Fruit fly (Drosophila melanogaster) whole organism, wandering third instar larva: ENCODE measurements around the gene CG2120.
A peak's percentile ranks its signal among the peaks of the same experiment; 100 is the strongest.

ENCODE experiments used
- Abd-B ChIP-seq: fragments of >200 bp; optimal IDR thresholded peaks from 2 replicates; lab custom pipeline; 2017; ENCODE audit warnings: missing biosample characterization, missing genetic modification characterization
- CG9705 ChIP-seq: fragments of 200-800 bp; sonication (Bioruptor generic); optimal IDR thresholded peaks from 2 replicates; lab custom pipeline; 2018; ENCODE audit warnings: missing biosample characterization, mild to moderate bottlenecking, missing genetic modification characterization
- CrebA ChIP-seq: fragments of 200-800 bp; sonication (Bioruptor generic); optimal IDR thresholded peaks from 2 replicates; lab custom pipeline; 2016; ENCODE audit warnings: missing biosample characterization, mild to moderate bottlenecking, missing genetic modification characterization, borderline replicate concordance
- Dfd ChIP-seq: fragments of >200 bp; optimal IDR thresholded peaks from 2 replicates; lab custom pipeline; 2017; ENCODE audit warnings: missing biosample characterization, missing genetic modification characterization
- Dif ChIP-seq: fragments of 200-275, 200-300 bp; sonication (Bioruptor generic); optimal IDR thresholded peaks from 2 replicates; lab custom pipeline; 2018; ENCODE audit warnings: missing biosample characterization, missing genetic modification characterization; ENCODE audit not compliant: partially characterized antibody
- GATAd ChIP-seq: sonication (Bioruptor generic); optimal IDR thresholded peaks from 2 replicates; lab custom pipeline; 2016; ENCODE audit warnings: missing biosample characterization, missing genetic modification characterization
- HLH106 ChIP-seq: fragments of 200-800 bp; optimal IDR thresholded peaks from 3 replicates; lab custom pipeline; 2019; ENCODE audit warnings: missing biosample characterization, mild to moderate bottlenecking, missing genetic modification characterization, moderate library complexity
- Hnf4 ChIP-seq: fragments of 200-800 bp; sonication (Bioruptor generic); optimal IDR thresholded peaks from 2 replicates; lab custom pipeline; 2016; ENCODE audit warnings: missing biosample characterization, mild to moderate bottlenecking, missing genetic modification characterization
- Jra ChIP-seq: sonication (Bioruptor generic); optimal IDR thresholded peaks from 2 replicates; lab custom pipeline; 2016; ENCODE audit warnings: missing biosample characterization, missing genetic modification characterization
- Mio ChIP-seq: sonication (Bioruptor generic); optimal IDR thresholded peaks from 2 replicates; lab custom pipeline; 2016; ENCODE audit warnings: missing biosample characterization, missing genetic modification characterization
- Myc ChIP-seq: fragments of >200 bp; optimal IDR thresholded peaks from 2 replicates; lab custom pipeline; 2017
- N ChIP-seq: fragments of >200 bp; optimal IDR thresholded peaks from 2 replicates; lab custom pipeline; 2018; ENCODE audit warnings: missing biosample characterization, missing external identifiers, missing genetic modification characterization
- OdsH ChIP-seq: fragments of 200-800 bp; sonication (Bioruptor generic); optimal IDR thresholded peaks from 2 replicates; lab custom pipeline; 2016; ENCODE audit warnings: missing biosample characterization, mild to moderate bottlenecking, missing genetic modification characterization
- Rel ChIP-seq, 2 experiments: fragments of 200-800 bp; sonication (Bioruptor generic) in 1 of 2; optimal IDR thresholded peaks; 2 replicates in 1 of 2; 3 replicates in 1 of 2; lab custom pipeline; 2016 to 2019; ENCODE audit warnings: mild to moderate bottlenecking in 2 of 2, missing biosample characterization in 2 of 2, missing genetic modification characterization in 2 of 2, moderate library complexity in 1 of 2
- Sp1 ChIP-seq: fragments of 200-800 bp; sonication (Bioruptor generic); optimal IDR thresholded peaks from 3 replicates; lab custom pipeline; 2019; ENCODE audit warnings: missing biosample characterization, mild to moderate bottlenecking, missing genetic modification characterization, moderate library complexity
- br ChIP-seq: fragments of 200-800 bp; sonication (Bioruptor generic); optimal IDR thresholded peaks from 2 replicates; lab custom pipeline; 2016; ENCODE audit warnings: missing biosample characterization, missing genetic modification characterization
- brk ChIP-seq: fragments of 200-800 bp; sonication (Bioruptor generic); optimal IDR thresholded peaks from 2 replicates; lab custom pipeline; 2016; ENCODE audit warnings: missing biosample characterization, mild to moderate bottlenecking, missing genetic modification characterization
- dl ChIP-seq, 2 experiments: fragments of 175-275, 200-275 bp in 1 of 2; fragments of 200-275 bp in 1 of 2; sonication (Bioruptor generic); optimal IDR thresholded peaks; lab custom pipeline; 2018; ENCODE audit warnings: mild to moderate bottlenecking in 2 of 2, missing biosample characterization in 2 of 2, missing genetic modification characterization in 2 of 2, moderate library complexity in 2 of 2; ENCODE audit not compliant: partially characterized antibody in 2 of 2, insufficient read depth in 1 of 2
- dmrt93B ChIP-seq: fragments of 200-800 bp; sonication (Bioruptor generic); optimal IDR thresholded peaks from 2 replicates; lab custom pipeline; 2018; ENCODE audit warnings: missing biosample characterization, mild to moderate bottlenecking, missing genetic modification characterization
- dsf ChIP-seq: sonication (Bioruptor generic); optimal IDR thresholded peaks from 2 replicates; lab custom pipeline; 2016; ENCODE audit warnings: missing biosample characterization, missing genetic modification characterization, borderline replicate concordance
- ey ChIP-seq: fragments of 200-800 bp; sonication (Bioruptor generic); optimal IDR thresholded peaks from 2 replicates; lab custom pipeline; 2016; ENCODE audit warnings: missing biosample characterization, missing genetic modification characterization
- foxo ChIP-seq, 2 experiments: fragments of 200-800 bp; sonication (Bioruptor generic); optimal IDR thresholded peaks; 2 replicates in 1 of 2; 3 replicates in 1 of 2; lab custom pipeline; 2016 to 2017; ENCODE audit warnings: missing biosample characterization in 2 of 2, missing genetic modification characterization in 2 of 2
- fru ChIP-seq: fragments of 200-800 bp; sonication (Bioruptor generic); optimal IDR thresholded peaks from 3 replicates; lab custom pipeline; 2016; ENCODE audit warnings: missing biosample characterization, mild to moderate bottlenecking, missing genetic modification characterization
- h ChIP-seq: fragments of 200-800 bp; sonication (Bioruptor generic); optimal IDR thresholded peaks from 3 replicates; lab custom pipeline; 2016; ENCODE audit warnings: missing biosample characterization, mild to moderate bottlenecking, missing genetic modification characterization
- lola ChIP-seq: fragments of >200 bp; optimal IDR thresholded peaks from 2 replicates; lab custom pipeline; 2017; ENCODE audit warnings: missing biosample characterization, missing genetic modification characterization
- psq ChIP-seq: fragments of 200-800 bp; sonication (Bioruptor generic); optimal IDR thresholded peaks from 3 replicates; lab custom pipeline; 2017; ENCODE audit warnings: missing biosample characterization, mild to moderate bottlenecking, missing genetic modification characterization, moderate library complexity
- rgr ChIP-seq: fragments of 200-800 bp; sonication (Bioruptor generic); optimal IDR thresholded peaks from 3 replicates; lab custom pipeline; 2016; ENCODE audit warnings: missing biosample characterization, mild to moderate bottlenecking, missing genetic modification characterization
- sage ChIP-seq: fragments of 200-800 bp; sonication (Bioruptor generic); optimal IDR thresholded peaks from 2 replicates; lab custom pipeline; 2016; ENCODE audit warnings: missing biosample characterization, mild to moderate bottlenecking, missing genetic modification characterization
- sv ChIP-seq: fragments of 200-800 bp; sonication (Bioruptor generic); optimal IDR thresholded peaks from 3 replicates; lab custom pipeline; 2016; ENCODE audit warnings: missing biosample characterization, missing genetic modification characterization
- tai ChIP-seq: sonication (Bioruptor generic); optimal IDR thresholded peaks from 2 replicates; lab custom pipeline; 2016; ENCODE audit warnings: missing biosample characterization, missing genetic modification characterization
- usp ChIP-seq: fragments of >200 bp; optimal IDR thresholded peaks from 2 replicates; lab custom pipeline; 2017; ENCODE audit warnings: missing biosample characterization, missing genetic modification characterization
- woc ChIP-seq: sonication (Bioruptor generic); optimal IDR thresholded peaks from 2 replicates; lab custom pipeline; 2016; ENCODE audit warnings: missing biosample characterization, mild to moderate bottlenecking, missing genetic modification characterization

Gene CG2120

dm6 chrX:8131693-8132313 lies 3.8 kb upstream of the CG2120 start, which contains the start of gene CG10958:
Gene CG10958 (plus strand): TSS chrX:8132285.
- no peak for TF ChIP-seq dl (GFP tag; optimal IDR thresholded peaks at IDR 0.05; lab: Kevin White, UChicago; ENCODE audit: insufficient read depth in 1 of 2, partially characterized antibody in 2 of 2)
- TF ChIP-seq br (GFP tag; lab: Kevin White, UChicago) = peak; percentile 60
- no peak for TF ChIP-seq dsf (GFP tag; lab: Kevin White, UChicago)
- TF ChIP-seq sage = peak; percentile 32
- no peak for TF ChIP-seq Dfd (GFP tag; lab: Kevin White, UChicago)
- TF ChIP-seq HLH106 (tag; lab: Kevin White, UChicago) = peak; percentile 47
- no peak for TF ChIP-seq lola (GFP tag; lab: Kevin White, UChicago)
- TF ChIP-seq woc (GFP tag; lab: Kevin White, UChicago) = no peak
- TF ChIP-seq foxo (GFP tag; optimal IDR thresholded peaks at IDR 0.05; lab: Kevin White, UChicago) = peak in 1 of 2 experiments; percentile 81
- peak; percentile 54 for TF ChIP-seq Sp1 (GFP tag; lab: Kevin White, UChicago)
- TF ChIP-seq Dif = no peak
- no peak for TF ChIP-seq Abd-B (GFP tag; lab: Kevin White, UChicago)
- TF ChIP-seq CG9705 (GFP tag; lab: Kevin White, UChicago) = no peak
- TF ChIP-seq Myc = peak; percentile 23
- TF ChIP-seq GATAd (GFP tag; lab: Kevin White, UChicago) = peak; percentile 35
- no peak for TF ChIP-seq usp (GFP tag; lab: Kevin White, UChicago)
- TF ChIP-seq sv = no peak
- TF ChIP-seq ey (GFP tag; lab: Kevin White, UChicago) = peak; percentile 46
- no peak for TF ChIP-seq tai (GFP tag; lab: Kevin White, UChicago)
- TF ChIP-seq CrebA (GFP tag; lab: Kevin White, UChicago) = no peak
- peak; percentile 75 for TF ChIP-seq OdsH (GFP tag; lab: Kevin White, UChicago)
- peak; percentile 67 for TF ChIP-seq psq (GFP tag; lab: Kevin White, UChicago)
- peak; percentile 65 for TF ChIP-seq fru (GFP tag; lab: Kevin White, UChicago)
- TF ChIP-seq Hnf4 (GFP tag; lab: Kevin White, UChicago) = peak; percentile 76
- peak; percentile 79 for TF ChIP-seq h
- peak; percentile 52 for TF ChIP-seq Jra (GFP tag; lab: Kevin White, UChicago)
- peak; percentile 77 for TF ChIP-seq rgr (GFP tag; lab: Kevin White, UChicago)
- TF ChIP-seq N (GFP tag; lab: Kevin White, UChicago) = no peak
- TF ChIP-seq Mio (GFP tag; lab: Kevin White, UChicago) = no peak

dm6 chrX:8137285-8137684 lies 1.7 kb downstream of the CG2120 start:
- TF ChIP-seq Hnf4 (GFP tag; lab: Kevin White, UChicago) (no peak), tai (GFP tag; lab: Kevin White, UChicago) (no peak), dmrt93B (GFP tag; lab: Kevin White, UChicago) (no peak), usp (GFP tag; lab: Kevin White, UChicago) (no peak), psq (GFP tag; lab: Kevin White, UChicago) (no peak), lola (GFP tag; lab: Kevin White, UChicago) (no peak), woc (GFP tag; lab: Kevin White, UChicago) (no peak), brk (GFP tag; lab: Kevin White, UChicago) (no peak), dl (GFP tag; optimal IDR thresholded peaks at IDR 0.05; lab: Kevin White, UChicago; ENCODE audit: insufficient read depth in 1 of 2, partially characterized antibody in 2 of 2) (no peak), sage (no peak), sv (no peak), Jra (GFP tag; lab: Kevin White, UChicago) (no peak)

- TF ChIP-seq sage = no peak
- no peak for TF ChIP-seq Mio (GFP tag; lab: Kevin White, UChicago)
- no peak for TF ChIP-seq Rel (GFP tag; optimal IDR thresholded peaks at IDR 0.05; lab: Kevin White, UChicago)
- no peak for TF ChIP-seq Rel (tag; optimal IDR thresholded peaks at IDR 0.05; lab: Kevin White, UChicago)
- no peak for TF ChIP-seq psq (GFP tag; lab: Kevin White, UChicago)
- no peak for TF ChIP-seq Myc
- TF ChIP-seq N (GFP tag; lab: Kevin White, UChicago) = no peak
- no peak for TF ChIP-seq CrebA (GFP tag; lab: Kevin White, UChicago)
- no peak for TF ChIP-seq Dfd (GFP tag; lab: Kevin White, UChicago)
- no peak for TF ChIP-seq dl (GFP tag; optimal IDR thresholded peaks at IDR 0.05; lab: Kevin White, UChicago; ENCODE audit: insufficient read depth in 1 of 2, partially characterized antibody in 2 of 2)
Measured at dm6 chrX:8140707-8141106, 5.1 kb downstream of the CG2120 start.
